Fruit fly (Drosophila melanogaster): Measurements from ENCODE around the gene CG42717.

CG42717 gene

DNA sequence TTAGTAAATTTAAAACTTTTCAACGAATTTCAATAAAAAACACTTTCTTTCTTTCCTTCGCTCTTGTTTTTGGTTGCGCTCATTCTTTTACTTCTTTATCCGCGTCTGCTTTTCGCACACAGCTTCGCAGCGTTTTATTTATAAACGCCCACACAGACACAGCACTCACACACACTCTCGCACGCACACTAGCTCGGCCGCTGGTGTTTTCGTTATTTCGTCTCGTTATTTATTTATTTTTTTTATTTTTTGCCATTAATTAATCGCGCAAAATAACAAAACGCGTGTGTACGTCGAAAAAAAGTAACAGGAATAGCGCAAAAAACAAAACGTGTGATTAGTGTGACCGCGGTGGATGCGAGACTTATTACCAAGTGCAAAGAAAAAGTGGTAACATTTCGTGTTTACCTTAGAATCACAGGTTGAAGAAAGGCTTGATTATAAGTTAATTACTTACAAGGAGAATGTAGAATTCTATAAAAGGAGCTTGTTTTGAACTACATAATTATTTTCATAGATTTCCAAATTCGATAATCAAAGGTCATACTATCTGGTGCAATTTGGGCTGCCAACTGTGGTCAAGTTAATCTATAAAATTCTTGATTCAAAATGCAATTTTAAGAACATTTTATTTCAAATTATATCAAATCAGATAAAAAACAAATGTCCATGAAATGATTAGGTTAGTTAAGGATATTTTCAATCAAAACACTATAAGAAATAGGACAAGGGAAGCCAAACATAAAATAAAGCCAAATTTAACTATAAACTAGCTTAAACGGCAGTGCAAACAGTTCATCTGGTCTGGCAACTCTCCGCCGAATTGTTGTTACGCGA is 28.4 kb downstream of the CG42717 start, which contains the start of the genes hzg and mRpS31 (continued):
- no peak for TF ChIP-seq usp (GFP tag; optimal IDR thresholded peaks at IDR 0.05)
- TF ChIP-seq vfl (GFP tag; optimal IDR thresholded peaks at IDR 0.05), result no peak
- TF ChIP-seq CG9215 (GFP tag; IDR thresholded peaks at IDR 0.05), result peak; percentile 57
- TF ChIP-seq CG12744 (GFP tag; optimal IDR thresholded peaks at IDR 0.05), result peak; percentile 40
- peak; percentile 40 for TF ChIP-seq Sox100B (GFP tag; optimal IDR thresholded peaks at IDR 0.05)
- TF ChIP-seq CrebB (tag; optimal IDR thresholded peaks at IDR 0.05), result no peak
- TF ChIP-seq CG9437 (GFP tag; optimal IDR thresholded peaks at IDR 0.05), result peak; percentile 23
- 0 out of 2 replicates have a peak, but pooled peaks have one; percentile 35 for TF ChIP-seq CG31224 (GFP tag; IDR thresholded peaks at IDR 0.05)
- TF ChIP-seq z (GFP tag; IDR thresholded peaks at IDR 0.05), result no peak
- TF ChIP-seq CG13424 (tag; optimal IDR thresholded peaks at IDR 0.05), result peak; percentile 65
- TF ChIP-seq cas (GFP tag; IDR thresholded peaks at IDR 0.05), result no peak
- no peak for TF ChIP-seq CG11456 (GFP tag; IDR thresholded peaks at IDR 0.05)
- TF ChIP-seq BtbVII (GFP tag; optimal IDR thresholded peaks at IDR 0.05), result peak; percentile 9
- peak; percentile 65 for TF ChIP-seq slbo (GFP tag; IDR thresholded peaks at IDR 0.05)
- TF ChIP-seq CG11093 (GFP tag; IDR thresholded peaks at IDR 0.05), result no peak
- TF ChIP-seq sc (optimal IDR thresholded peaks at IDR 0.05), result no peak
- no peak for TF ChIP-seq sc (GFP tag; optimal IDR thresholded peaks at IDR 0.05)
- TF ChIP-seq Six4 (GFP tag; optimal IDR thresholded peaks at IDR 0.05), result peak; percentile 52
- no peak for TF ChIP-seq mld (GFP tag; IDR thresholded peaks at IDR 0.05; ENCODE audit: partially characterized antibody)
- peak; percentile 32 for TF ChIP-seq CG3838 (GFP tag; optimal IDR thresholded peaks at IDR 0.05)
- TF ChIP-seq CG17385 (GFP tag; optimal IDR thresholded peaks at IDR 0.05), result peak; percentile 26
- TF ChIP-seq Blimp-1 (GFP tag; optimal IDR thresholded peaks at IDR 0.05), result peak; percentile 65
- TF ChIP-seq dati (GFP tag; IDR thresholded peaks at IDR 0.05), result no peak
- peak; percentile 82 for TF ChIP-seq CG17829 (tag; optimal IDR thresholded peaks at IDR 0.05)
- TF ChIP-seq exex (tag; optimal IDR thresholded peaks at IDR 0.05), result peak; percentile 6
- no peak for TF ChIP-seq bowl (GFP tag; IDR thresholded peaks at IDR 0.05)
- TF ChIP-seq mirr (GFP tag; optimal IDR thresholded peaks at IDR 0.05), result no peak
- peak; percentile 51 for TF ChIP-seq BEAF-32 (GFP tag; optimal IDR thresholded peaks at IDR 0.05)
- TF ChIP-seq Chrac-16 (GFP tag; optimal IDR thresholded peaks at IDR 0.05), result peak; percentile 60
- TF ChIP-seq CG10431 (GFP tag; optimal IDR thresholded peaks at IDR 0.05), result peak; percentile 39
- TF ChIP-seq zf30C (GFP tag; optimal IDR thresholded peaks at IDR 0.05), result peak; percentile 5
- TF ChIP-seq klu (GFP tag; IDR thresholded peaks at IDR 0.05), result no peak
- peak; percentile 67 for TF ChIP-seq CG10267 (tag; optimal IDR thresholded peaks at IDR 0.05)
- TF ChIP-seq CG4424 (GFP tag; optimal IDR thresholded peaks at IDR 0.05), result peak; percentile 53
- no peak for TF ChIP-seq Dad (GFP tag; optimal IDR thresholded peaks at IDR 0.05)
- peak; percentile 26 for TF ChIP-seq Bdp1 (GFP tag; optimal IDR thresholded peaks at IDR 0.05)
- TF ChIP-seq sisA (GFP tag; IDR thresholded peaks at IDR 0.05), result peak; percentile 17; the same call in 1 of the 2 replicates
- no peak for TF ChIP-seq CG15073 (GFP tag; optimal IDR thresholded peaks at IDR 0.05)
- no peak for TF ChIP-seq CG16779 (GFP tag; IDR thresholded peaks at IDR 0.05)
- TF ChIP-seq Jarid2 (GFP tag; optimal IDR thresholded peaks at IDR 0.05), result peak; percentile 74
- no peak for TF ChIP-seq danr (GFP tag; IDR thresholded peaks at IDR 0.05)
- TF ChIP-seq CG6254 (GFP tag; optimal IDR thresholded peaks at IDR 0.05), result no peak
- peak; percentile 10 for TF ChIP-seq grn (GFP tag; optimal IDR thresholded peaks at IDR 0.05)
- TF ChIP-seq zfh1 (GFP tag; IDR thresholded peaks at IDR 0.05), result peak; percentile 39; the same call in 1 of the 3 replicates
- TF ChIP-seq CG31365 (tag; optimal IDR thresholded peaks at IDR 0.05), result no peak
- TF ChIP-seq CG12155 (GFP tag; optimal IDR thresholded peaks at IDR 0.05), result peak; percentile 45
- TF ChIP-seq CG6689 (GFP tag; IDR thresholded peaks at IDR 0.05), result 0 out of 2 replicates have a peak, but pooled peaks have one; percentile 31
- TF ChIP-seq Awh (GFP tag; IDR thresholded peaks at IDR 0.05), result peak; percentile 53; the same call in 1 of the 2 replicates

All from whole organism, embryonic.